Worm (Caenorhabditis elegans) whole organism, young adult: Measurements from ENCODE around the gene F16H6.3.

Source experiments
- ama-1 ChIP-seq, 3 experiments: fragments of 150-350 bp in 1 of 3; sonication (generic microtip) in 2 of 3; optimal IDR thresholded peaks; 2 replicates each; lab custom pipeline; 2014 to 2018; ENCODE audit warnings: missing biosample characterization in 2 of 3, missing genetic modification characterization in 2 of 3, missing genetic modification reagents in 2 of 3
- egl-18 ChIP-seq: fragments of 200-800 bp; sonication (Bioruptor generic); IDR thresholded peaks from 2 replicates; pipeline ENCODE4 v1.3.6; 2022; ENCODE audit warnings: missing genetic modification reagents, missing genetic modification characterization, missing compliant biosample characterization
- ets-4 ChIP-seq: fragments of 200-800 bp; sonication (Bioruptor generic); optimal IDR thresholded peaks from 2 replicates; lab custom pipeline; 2018; ENCODE audit warnings: mild to moderate bottlenecking, missing genetic modification characterization, missing compliant biosample characterization
- hrde-1 ChIP-seq: sonication (generic microtip); optimal IDR thresholded peaks from 2 replicates; lab custom pipeline; 2016; ENCODE audit warnings: missing genetic modification characterization, mild to moderate bottlenecking, missing compliant biosample characterization, moderate library complexity, missing genotype, missing genetic modification reagents, borderline replicate concordance
- lag-1 ChIP-seq: fragments of 200-800 bp; sonication (Bioruptor generic); IDR thresholded peaks from 2 replicates; pipeline ENCODE4 v1.3.6; 2022; ENCODE audit warnings: missing genetic modification reagents, missing genetic modification characterization, missing compliant biosample characterization
- somi-1 ChIP-seq: fragments of 200-800 bp; sonication (Bioruptor generic); optimal IDR thresholded peaks from 2 replicates; lab custom pipeline; 2018; ENCODE audit warnings: mild to moderate bottlenecking, missing genetic modification characterization, missing compliant biosample characterization
- ztf-26 ChIP-seq: sonication (generic microtip); optimal IDR thresholded peaks from 2 replicates; lab custom pipeline; 2017; ENCODE audit warnings: missing genetic modification characterization, missing compliant biosample characterization

ce11 chrV:18157707-18158106, 37.4 kb upstream of the F16H6.3 start, which contains the start of gene clec-48:
- TF ChIP-seq ama-1 (optimal IDR thresholded peaks at IDR 0.05; lab: Kevin White, UChicago): no peak
- no peak for TF ChIP-seq ama-1 (GFP tag; optimal IDR thresholded peaks at IDR 0.05; lab: Kevin White, UChicago)
- TF ChIP-seq lag-1: no peak
- TF ChIP-seq ets-4 (GFP tag; lab: Kevin White, UChicago): no peak
- no peak for TF ChIP-seq ztf-26 (tag; lab: Kevin White, UChicago)
- TF ChIP-seq egl-18: no peak
- TF ChIP-seq hrde-1 (tag; lab: Kevin White, UChicago): no peak
- no peak for TF ChIP-seq somi-1
